Fruit fly (Drosophila melanogaster) whole organism, wandering third instar larva: ENCODE results near the gene Icmt.

ENCODE experiments used
- Abd-B ChIP-seq: fragments of >200 bp; optimal IDR thresholded peaks from 2 replicates; lab custom pipeline; 2017; ENCODE audit warnings: missing biosample characterization, missing genetic modification characterization
- dl ChIP-seq, 2 experiments: fragments of 175-275, 200-275 bp in 1 of 2; fragments of 200-275 bp in 1 of 2; sonication (Bioruptor generic); optimal IDR thresholded peaks; lab custom pipeline; 2018; ENCODE audit warnings: mild to moderate bottlenecking in 2 of 2, missing biosample characterization in 2 of 2, missing genetic modification characterization in 2 of 2, moderate library complexity in 2 of 2; ENCODE audit not compliant: partially characterized antibody in 2 of 2, insufficient read depth in 1 of 2
- pan ChIP-seq: fragments of >200 bp; optimal IDR thresholded peaks from 2 replicates; lab custom pipeline; 2017

DNA sequence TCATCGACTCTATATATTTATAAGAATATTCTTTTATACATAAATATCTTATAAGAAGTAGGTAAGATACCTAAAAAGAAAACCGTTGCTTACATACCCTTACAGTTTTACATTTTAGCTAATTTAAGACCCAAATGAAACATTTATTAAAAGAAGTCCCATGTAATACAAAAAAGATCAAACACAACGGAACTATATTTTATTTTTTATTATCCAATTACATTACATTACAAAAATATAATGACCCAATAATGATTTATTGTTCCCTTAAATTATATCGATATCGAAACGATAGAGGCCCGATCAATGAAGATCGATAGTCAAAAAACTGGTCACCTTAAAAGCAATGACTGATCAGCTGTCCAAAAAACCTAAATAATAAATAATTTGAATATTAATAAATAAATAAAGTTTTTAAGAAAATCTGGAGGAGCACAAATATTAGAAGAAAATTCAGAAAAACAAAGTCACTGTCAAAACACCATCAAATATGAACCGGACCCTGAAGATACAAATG lies 10.1 kb upstream of the Icmt start:
- TF ChIP-seq pan (lab: Kevin White, UChicago): no peak
- no peak for TF ChIP-seq Abd-B (GFP tag; lab: Kevin White, UChicago)
- no peak for TF ChIP-seq dl (GFP tag; optimal IDR thresholded peaks at IDR 0.05; lab: Kevin White, UChicago; ENCODE audit: insufficient read depth in 1 of 2, partially characterized antibody in 2 of 2)
